Fruit fly (Drosophila melanogaster) whole organism, prepupa: ENCODE data around the gene CG9166.

Source experiments
- Blimp-1 ChIP-seq: fragments of 200-800 bp; sonication (Bioruptor generic); optimal IDR thresholded peaks from 3 replicates; lab custom pipeline; 2017; ENCODE audit warnings: missing biosample characterization, missing genetic modification characterization, mild to moderate bottlenecking, moderate library complexity, missing genetic modification reagents
- CG10669 ChIP-seq: fragments of 200-800 bp; sonication (Bioruptor generic); optimal IDR thresholded peaks from 3 replicates; lab custom pipeline; 2018; ENCODE audit warnings: missing biosample characterization, mild to moderate bottlenecking, missing genetic modification characterization, moderate library complexity
- CG11294 ChIP-seq: fragments of 200-800 bp; sonication (Bioruptor generic); IDR thresholded peaks from 2 replicates; pipeline ENCODE4 v1.3.6; 2022; ENCODE audit warnings: missing biosample characterization, missing genetic modification characterization
- CG11762 ChIP-seq: fragments of 200-800 bp; sonication (Bioruptor generic); optimal IDR thresholded peaks from 3 replicates; lab custom pipeline; 2016; ENCODE audit warnings: missing biosample characterization, missing genetic modification characterization; ENCODE audit not compliant: insufficient read depth
- CG11902 ChIP-seq: fragments of 200-800 bp; sonication (Bioruptor generic); optimal IDR thresholded peaks from 3 replicates; lab custom pipeline; 2016; ENCODE audit warnings: missing biosample characterization, missing genetic modification characterization
- CG1621 ChIP-seq: fragments of 200-800 bp; sonication (Bioruptor generic); optimal IDR thresholded peaks from 3 replicates; lab custom pipeline; 2018; ENCODE audit warnings: missing biosample characterization, mild to moderate bottlenecking, missing genetic modification characterization
- CG16779 ChIP-seq: fragments of 200-800 bp; sonication (Bioruptor generic); optimal IDR thresholded peaks from 3 replicates; lab custom pipeline; 2017; ENCODE audit warnings: missing biosample characterization, mild to moderate bottlenecking, missing genetic modification characterization
- CG31627 ChIP-seq: fragments of 200-800 bp; sonication (Bioruptor generic); optimal IDR thresholded peaks from 3 replicates; lab custom pipeline; 2016; ENCODE audit warnings: missing biosample characterization, missing genetic modification characterization
- CG32006 ChIP-seq: fragments of 200-800 bp; sonication (Bioruptor generic); optimal IDR thresholded peaks from 3 replicates; lab custom pipeline; 2017; ENCODE audit warnings: missing biosample characterization, mild to moderate bottlenecking, missing genetic modification characterization
- CG34406 ChIP-seq: fragments of 200-800 bp; sonication (Bioruptor generic); optimal IDR thresholded peaks from 3 replicates; lab custom pipeline; 2016; ENCODE audit warnings: missing biosample characterization, missing genetic modification characterization
- CG3919 ChIP-seq: fragments of 200-800 bp; sonication (Bioruptor generic); optimal IDR thresholded peaks from 3 replicates; lab custom pipeline; 2016; ENCODE audit warnings: missing biosample characterization, missing genetic modification characterization
- CG6163 ChIP-seq: fragments of 200-800 bp; sonication (Bioruptor generic); IDR thresholded peaks from 3 replicates; pipeline ENCODE4 v1.3.6; 2022; ENCODE audit warnings: missing biosample characterization, missing genetic modification characterization
- CG6276 ChIP-seq: fragments of 200-800 bp; sonication (Bioruptor generic); optimal IDR thresholded peaks from 2 replicates; lab custom pipeline; 2017; ENCODE audit warnings: missing biosample characterization, mild to moderate bottlenecking, missing genetic modification characterization
- CG6808 ChIP-seq: fragments of 200-800 bp; sonication (Bioruptor generic); optimal IDR thresholded peaks from 3 replicates; lab custom pipeline; 2017; ENCODE audit warnings: missing biosample characterization, missing genetic modification characterization, mild to moderate bottlenecking, moderate library complexity, missing genetic modification reagents
- CG6854 ChIP-seq: fragments of 200-800 bp; sonication (Bioruptor generic); optimal IDR thresholded peaks from 2 replicates; lab custom pipeline; 2017; ENCODE audit warnings: missing biosample characterization, mild to moderate bottlenecking, missing genetic modification characterization
- CG7368 ChIP-seq: fragments of 200-800 bp; sonication (Bioruptor generic); optimal IDR thresholded peaks from 3 replicates; lab custom pipeline; 2016; ENCODE audit warnings: missing biosample characterization, missing genetic modification characterization
- CG8119 ChIP-seq: fragments of 200-800 bp; sonication (Bioruptor generic); IDR thresholded peaks from 3 replicates; pipeline ENCODE4 v1.3.6; 2022; ENCODE audit warnings: missing biosample characterization, missing genetic modification characterization
- CG9139 ChIP-seq: fragments of 200-800 bp; sonication (Bioruptor generic); optimal IDR thresholded peaks from 3 replicates; lab custom pipeline; 2017; ENCODE audit warnings: missing biosample characterization, mild to moderate bottlenecking, missing genetic modification characterization
- Eip78C ChIP-seq: fragments of 200-800 bp; sonication (Bioruptor generic); peaks from one replicate; lab custom pipeline; 2016; ENCODE audit warnings: missing biosample characterization, missing genetic modification characterization
- Eip93F ChIP-seq: fragments of 200-800 bp; sonication (Bioruptor generic); optimal IDR thresholded peaks from 2 replicates; lab custom pipeline; 2016; ENCODE audit warnings: missing biosample characterization, mild to moderate bottlenecking, missing genetic modification characterization
- Gug ChIP-seq: fragments of 200-800 bp; sonication (Bioruptor generic); IDR thresholded peaks from 2 replicates; pipeline ENCODE4 v1.3.6; 2022; ENCODE audit warnings: missing biosample characterization, missing genetic modification characterization
- Hr38 ChIP-seq: sonication (Bioruptor generic); optimal IDR thresholded peaks from 2 replicates; lab custom pipeline; 2016; ENCODE audit warnings: missing biosample characterization, missing genetic modification characterization
- Hr39 ChIP-seq: fragments of 200-800 bp; sonication (Bioruptor generic); optimal IDR thresholded peaks from 2 replicates; lab custom pipeline; 2016; ENCODE audit warnings: missing biosample characterization, missing genetic modification characterization
- Hr4 ChIP-seq: fragments of 200-800 bp; sonication (Bioruptor generic); optimal IDR thresholded peaks from 3 replicates; lab custom pipeline; 2016; ENCODE audit warnings: missing biosample characterization, missing genetic modification characterization
- Lpt ChIP-seq: fragments of 200-800 bp; sonication (Bioruptor generic); optimal IDR thresholded peaks from 3 replicates; lab custom pipeline; 2016; ENCODE audit warnings: missing biosample characterization, missing genetic modification characterization
- Met ChIP-seq: fragments of 200-800 bp; sonication (Bioruptor generic); optimal IDR thresholded peaks from 3 replicates; lab custom pipeline; 2016; ENCODE audit warnings: missing biosample characterization, missing genetic modification characterization
- OdsH ChIP-seq: fragments of 200-800 bp; sonication (Bioruptor generic); optimal IDR thresholded peaks from 3 replicates; lab custom pipeline; 2016; ENCODE audit warnings: missing biosample characterization, missing genetic modification characterization
- Smox ChIP-seq: fragments of 200-800 bp; sonication (Bioruptor generic); optimal IDR thresholded peaks from 3 replicates; lab custom pipeline; 2016; ENCODE audit warnings: missing biosample characterization, missing genetic modification characterization
- Sox14 ChIP-seq: fragments of 200-800 bp; sonication (Bioruptor generic); optimal IDR thresholded peaks from 3 replicates; lab custom pipeline; 2016; ENCODE audit warnings: missing biosample characterization, missing genetic modification characterization
- Sox15 ChIP-seq: fragments of 200-800 bp; sonication (Bioruptor generic); optimal IDR thresholded peaks from 3 replicates; lab custom pipeline; 2016; ENCODE audit warnings: missing biosample characterization, missing genetic modification characterization
- achi ChIP-seq: fragments of 200-800 bp; sonication (Bioruptor generic); optimal IDR thresholded peaks from 3 replicates; lab custom pipeline; 2016; ENCODE audit warnings: missing biosample characterization, missing genetic modification characterization
- acj6 ChIP-seq: fragments of 200-800 bp; sonication (Bioruptor generic); optimal IDR thresholded peaks from 3 replicates; lab custom pipeline; 2016; ENCODE audit warnings: missing biosample characterization, missing genetic modification characterization
- dac ChIP-seq: fragments of 200-800 bp; sonication (Bioruptor generic); optimal IDR thresholded peaks from 2 replicates; lab custom pipeline; 2017; ENCODE audit warnings: missing biosample characterization, mild to moderate bottlenecking, missing genetic modification characterization
- eg ChIP-seq: fragments of 200-800 bp; sonication (Bioruptor generic); IDR thresholded peaks from 3 replicates; pipeline ENCODE4 v1.3.6; 2022; ENCODE audit warnings: missing biosample characterization, missing genetic modification characterization
- fd59A ChIP-seq: fragments of 200-800 bp; sonication (Bioruptor generic); optimal IDR thresholded peaks from 2 replicates; lab custom pipeline; 2017; ENCODE audit warnings: missing biosample characterization, mild to moderate bottlenecking, missing genetic modification characterization, missing genetic modification reagents
- fd85E ChIP-seq: fragments of 200-800 bp; sonication (Bioruptor generic); optimal IDR thresholded peaks from 3 replicates; lab custom pipeline; 2016; ENCODE audit warnings: missing biosample characterization, missing genetic modification characterization
- fkh ChIP-seq: fragments of 200-800 bp; sonication (Bioruptor generic); optimal IDR thresholded peaks from 3 replicates; lab custom pipeline; 2017; ENCODE audit warnings: missing biosample characterization, mild to moderate bottlenecking, missing genetic modification characterization, moderate library complexity
- lz ChIP-seq: fragments of 200-800 bp; sonication (Bioruptor generic); optimal IDR thresholded peaks from 3 replicates; lab custom pipeline; 2016; ENCODE audit warnings: missing biosample characterization, missing genetic modification characterization
- net ChIP-seq: fragments of 200-800 bp; sonication (Bioruptor generic); optimal IDR thresholded peaks from 3 replicates; lab custom pipeline; 2016; ENCODE audit warnings: missing biosample characterization, missing genetic modification characterization
- pdm3 ChIP-seq: fragments of 200-800 bp; sonication (Bioruptor generic); optimal IDR thresholded peaks from 3 replicates; lab custom pipeline; 2016; ENCODE audit warnings: missing biosample characterization, missing genetic modification characterization
- salr ChIP-seq, 2 experiments: fragments of 200-800 bp; sonication (Bioruptor generic); optimal IDR thresholded peaks; 3 replicates each; lab custom pipeline; 2016 to 2018; ENCODE audit warnings: missing biosample characterization in 2 of 2, missing genetic modification characterization in 2 of 2, mild to moderate bottlenecking in 1 of 2
- spab ChIP-seq: fragments of 200-800 bp; sonication (Bioruptor generic); optimal IDR thresholded peaks from 2 replicates; lab custom pipeline; 2017; ENCODE audit warnings: missing biosample characterization, mild to moderate bottlenecking, missing genetic modification characterization, missing genetic modification reagents
- ss ChIP-seq, 2 experiments: fragments of 200-800 bp; sonication (Bioruptor generic); optimal IDR thresholded peaks; 2 replicates in 1 of 2; 3 replicates in 1 of 2; lab custom pipeline; 2017 to 2018; ENCODE audit warnings: mild to moderate bottlenecking in 2 of 2, missing biosample characterization in 2 of 2, missing genetic modification characterization in 2 of 2, moderate library complexity in 1 of 2
- topi ChIP-seq: fragments of 200-800 bp; sonication (Bioruptor generic); optimal IDR thresholded peaks from 3 replicates; lab custom pipeline; 2016; ENCODE audit warnings: missing biosample characterization, missing genetic modification characterization

CG9166 gene

DNA sequence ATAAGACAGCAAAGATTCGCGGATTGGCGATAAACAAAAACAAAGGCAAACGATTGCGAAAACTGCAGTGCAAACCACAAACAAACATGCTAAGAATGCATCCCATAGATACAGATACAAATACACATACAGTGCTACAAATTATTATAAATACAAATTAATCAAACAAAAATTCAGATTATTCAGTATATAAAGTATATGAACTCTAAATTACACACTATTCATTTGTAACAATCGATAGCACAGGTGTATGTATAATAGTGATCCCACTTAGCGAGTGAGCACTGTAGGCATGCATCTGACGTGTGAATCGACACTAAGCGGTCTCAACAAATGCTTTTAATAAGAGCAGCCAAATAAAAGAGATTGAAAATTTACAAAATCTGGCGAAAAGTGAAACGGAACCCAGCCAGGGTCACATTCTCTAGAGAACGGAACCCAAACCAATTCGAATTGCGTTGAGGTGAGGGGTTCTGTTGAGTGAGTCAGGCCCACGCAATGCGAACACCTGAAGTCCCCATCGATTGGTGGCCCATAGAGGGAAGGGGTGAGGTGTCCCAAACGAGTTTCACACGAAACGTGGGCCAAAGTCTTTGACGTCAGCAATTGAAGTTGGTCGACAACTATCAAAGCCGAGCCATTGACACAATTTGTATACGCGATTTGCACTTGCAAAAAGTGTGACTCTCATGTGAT is 23.7 kb downstream of the CG9166 start (continued):
- peak; percentile 10 for TF ChIP-seq CG1621
- peak; percentile 12 for TF ChIP-seq fd59A (GFP tag; lab: Kevin White, UChicago)
- TF ChIP-seq Sox14: peak; percentile 73
- peak; percentile 31 for TF ChIP-seq CG6276 (GFP tag; lab: Kevin White, UChicago)
- peak; percentile 74 for TF ChIP-seq pdm3 (GFP tag; lab: Kevin White, UChicago)
- TF ChIP-seq net (GFP tag; lab: Kevin White, UChicago): peak; percentile 66
- TF ChIP-seq CG6163 (GFP tag; lab: Robert Waterston, UW): peak; percentile 82
- peak in 1 of 2 experiments; percentile 57 for TF ChIP-seq salr (GFP tag; optimal IDR thresholded peaks at IDR 0.05; lab: Kevin White, UChicago)
- peak; percentile 48 for TF ChIP-seq achi (GFP tag; lab: Kevin White, UChicago)
- peak; percentile 82 for TF ChIP-seq Hr4 (GFP tag; lab: Kevin White, UChicago)
- TF ChIP-seq Blimp-1 (GFP tag; lab: Kevin White, UChicago): no peak
- TF ChIP-seq lz (GFP tag; lab: Kevin White, UChicago): peak; percentile 67

DNA sequence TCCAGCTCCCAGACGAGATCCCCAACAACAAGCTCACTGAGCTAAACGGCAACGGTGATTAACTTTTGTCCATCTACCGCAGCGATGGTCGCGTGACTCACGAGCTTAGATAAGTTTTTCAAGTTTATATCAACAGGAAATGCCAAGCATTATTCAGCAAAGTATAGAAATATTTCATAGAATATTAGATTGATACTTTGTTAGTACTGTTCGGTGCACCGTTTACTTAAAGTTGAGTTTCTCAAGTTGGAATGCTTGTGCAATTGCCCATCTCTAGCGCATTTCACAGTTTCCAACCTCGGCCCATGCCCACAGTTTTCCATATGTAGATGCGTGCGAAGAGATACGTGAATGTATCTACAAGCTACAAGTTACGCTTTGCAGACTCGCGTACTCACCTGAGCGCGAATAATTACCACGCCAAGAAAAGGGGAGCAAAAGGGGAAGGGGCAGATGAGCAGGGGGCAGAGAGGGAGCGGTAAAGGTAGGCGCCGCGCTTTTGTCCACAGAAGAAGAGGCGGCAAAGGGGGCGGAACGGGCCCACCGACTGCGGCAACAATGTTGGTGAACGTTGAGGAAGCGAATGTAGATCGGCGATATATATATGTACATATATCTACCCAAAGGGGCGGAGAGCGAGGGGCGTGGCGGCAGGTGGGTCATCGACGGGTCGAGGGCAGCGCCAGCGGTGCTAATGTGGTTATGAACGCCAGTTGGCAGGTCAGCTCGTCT is 25.3 kb downstream of the CG9166 start:
- TF ChIP-seq CG10669 (GFP tag; lab: Kevin White, UChicago): peak; percentile 65
- TF ChIP-seq CG9139 (GFP tag; lab: Kevin White, UChicago): peak; percentile 5
- peak; percentile 11 for TF ChIP-seq Hr39 (GFP tag; lab: Kevin White, UChicago)
- peak; percentile 71 for TF ChIP-seq achi (GFP tag; lab: Kevin White, UChicago)
- TF ChIP-seq Hr4 (GFP tag; lab: Kevin White, UChicago): peak; percentile 90
- peak; percentile 80 for TF ChIP-seq eg (GFP tag; lab: Robert Waterston, UW)
- TF ChIP-seq fkh (GFP tag; lab: Kevin White, UChicago): no peak
- TF ChIP-seq CG7368 (GFP tag; lab: Kevin White, UChicago): peak; percentile 43
- TF ChIP-seq topi: peak; percentile 36
- peak; percentile 68 for TF ChIP-seq Sox14
- TF ChIP-seq acj6: peak; percentile 66
- no peak for TF ChIP-seq CG16779 (tag; lab: Kevin White, UChicago)
- peak; percentile 53; the same call in 1 of the 2 replicates for TF ChIP-seq Gug (GFP tag; lab: Robert Waterston, UW)
- peak; percentile 45 for TF ChIP-seq spab (GFP tag; lab: Kevin White, UChicago)
- no peak for TF ChIP-seq Eip93F (GFP tag; lab: Kevin White, UChicago)
- peak; percentile 48 for TF ChIP-seq fd59A (GFP tag; lab: Kevin White, UChicago)
- no peak for TF ChIP-seq CG31627 (GFP tag; lab: Kevin White, UChicago)
- no peak for TF ChIP-seq fd85E (GFP tag; lab: Kevin White, UChicago)
- TF ChIP-seq salr (GFP tag; optimal IDR thresholded peaks at IDR 0.05; lab: Kevin White, UChicago): peak in 1 of 2 experiments; percentile 59
- peak; percentile 35 for TF ChIP-seq CG34406 (GFP tag; lab: Kevin White, UChicago)
- peak; percentile 89 for TF ChIP-seq CG32006 (GFP tag; lab: Kevin White, UChicago)
- TF ChIP-seq CG11294 (GFP tag; lab: Robert Waterston, UW): 0 out of 2 replicates have a peak, but pooled peaks have one; percentile 46
- TF ChIP-seq CG11902 (GFP tag; lab: Kevin White, UChicago): no peak
- TF ChIP-seq OdsH (GFP tag; lab: Kevin White, UChicago): peak; percentile 70
- TF ChIP-seq Sox15: no peak
- TF ChIP-seq CG6276 (GFP tag; lab: Kevin White, UChicago): peak; percentile 78
- peak; percentile 14 for TF ChIP-seq Met (GFP tag; lab: Kevin White, UChicago)
- TF ChIP-seq ss (GFP tag; optimal IDR thresholded peaks at IDR 0.05; lab: Kevin White, UChicago): peak; percentile 61 to 69
- TF ChIP-seq pdm3 (GFP tag; lab: Kevin White, UChicago): peak; percentile 71
- TF ChIP-seq Eip78C (GFP tag; lab: Kevin White, UChicago): peak; percentile 87
- TF ChIP-seq CG11762: no peak
- no peak for TF ChIP-seq Hr38 (GFP tag; lab: Kevin White, UChicago)
- peak; percentile 70 for TF ChIP-seq dac
- TF ChIP-seq CG1621: peak; percentile 38
- no peak for TF ChIP-seq Smox (GFP tag; lab: Kevin White, UChicago)
- no peak for TF ChIP-seq CG6854 (GFP tag; lab: Kevin White, UChicago)
- TF ChIP-seq CG8119: peak; percentile 85
- TF ChIP-seq CG6808 (GFP tag; lab: Kevin White, UChicago): peak; percentile 49
- peak; percentile 76 for TF ChIP-seq Lpt (GFP tag; lab: Kevin White, UChicago)
- peak; percentile 26 for TF ChIP-seq lz (GFP tag; lab: Kevin White, UChicago)
- peak; percentile 66 for TF ChIP-seq CG3919 (GFP tag; lab: Kevin White, UChicago)
- TF ChIP-seq net (GFP tag; lab: Kevin White, UChicago): peak; percentile 63
